Fruit fly (Drosophila melanogaster) whole organism, embryonic: ENCODE measurements around the gene Fdx1.
A peak's percentile ranks its signal among the peaks of the same experiment; 100 is the strongest.

ENCODE experiments used
- Antp ChIP-seq: fragments of 200-800 bp; sonication (Bioruptor generic); optimal IDR thresholded peaks from 3 replicates; lab custom pipeline; 2016; ENCODE audit warnings: missing biosample characterization, missing genetic modification characterization
- Atf-2 ChIP-seq: fragments of 200-800 bp; sonication (Bioruptor generic); optimal IDR thresholded peaks from 2 replicates; lab custom pipeline; 2016; ENCODE audit warnings: missing biosample characterization, missing genetic modification characterization
- B-H1 ChIP-seq: fragments of 200-800 bp; sonication (Bioruptor generic); IDR thresholded peaks from 3 replicates; pipeline ENCODE4 v1.3.6; 2022; ENCODE audit warnings: missing biosample characterization, missing genetic modification characterization
- B-H2 ChIP-seq: fragments of 200-800 bp; sonication (Bioruptor generic); optimal IDR thresholded peaks from 2 replicates; lab custom pipeline; 2018; ENCODE audit warnings: missing biosample characterization, mild to moderate bottlenecking, missing genetic modification characterization
- Blimp-1 ChIP-seq: fragments of 200-800 bp; sonication (Bioruptor generic); optimal IDR thresholded peaks from 3 replicates; lab custom pipeline; 2018; ENCODE audit warnings: missing biosample characterization, missing genetic modification characterization, mild to moderate bottlenecking, moderate library complexity, missing genetic modification reagents
- Bteb2 ChIP-seq: fragments of 200-800 bp; sonication (Bioruptor generic); optimal IDR thresholded peaks from 2 replicates; lab custom pipeline; 2016; ENCODE audit warnings: missing biosample characterization, missing genetic modification characterization
- CG10274 ChIP-seq: fragments of 200-800 bp; sonication (Bioruptor generic); optimal IDR thresholded peaks from 3 replicates; lab custom pipeline; 2017; ENCODE audit warnings: missing biosample characterization, mild to moderate bottlenecking, missing genetic modification characterization
- CG11560 ChIP-seq: fragments of 200-800 bp; sonication (Bioruptor generic); IDR thresholded peaks from 3 replicates; pipeline ENCODE4 v1.3.6; 2022; ENCODE audit warnings: missing biosample characterization, missing genetic modification characterization
- CG12659 ChIP-seq: fragments of 200-800 bp; sonication (Bioruptor generic); optimal IDR thresholded peaks from 3 replicates; lab custom pipeline; 2017; ENCODE audit warnings: mild to moderate bottlenecking, missing biosample characterization, missing genetic modification reagents, missing genetic modification characterization
- CG14050 ChIP-seq: fragments of 200-800 bp; sonication (Bioruptor generic); IDR thresholded peaks from 3 replicates; pipeline ENCODE4 v1.3.6; 2022; ENCODE audit warnings: missing biosample characterization, missing genetic modification characterization
- CG15479 ChIP-seq: fragments of 200-800 bp; sonication (Bioruptor generic); optimal IDR thresholded peaks from 3 replicates; lab custom pipeline; 2019; ENCODE audit warnings: missing biosample characterization, mild to moderate bottlenecking, missing genetic modification characterization, moderate library complexity
- CG17385 ChIP-seq: fragments of 200-800 bp; sonication (Bioruptor generic); optimal IDR thresholded peaks from 3 replicates; lab custom pipeline; 2018; ENCODE audit warnings: missing biosample characterization, mild to moderate bottlenecking, missing genetic modification characterization
- CG1832 ChIP-seq: fragments of 200-800 bp; sonication (Bioruptor generic); optimal IDR thresholded peaks from 2 replicates; lab custom pipeline; 2017; ENCODE audit warnings: missing biosample characterization, mild to moderate bottlenecking, missing genetic modification characterization, inconsistent platforms
- CG2678 ChIP-seq: fragments of 200-800 bp; sonication (Bioruptor generic); optimal IDR thresholded peaks from 3 replicates; lab custom pipeline; 2019; ENCODE audit warnings: missing biosample characterization, mild to moderate bottlenecking, missing genetic modification characterization, moderate library complexity
- CG3065 ChIP-seq: fragments of 200-800 bp; sonication (Bioruptor generic); optimal IDR thresholded peaks from 2 replicates; lab custom pipeline; 2016; ENCODE audit warnings: missing biosample characterization, missing genetic modification characterization
- CG31388 ChIP-seq: fragments of 200-800 bp; sonication (Bioruptor generic); optimal IDR thresholded peaks from 2 replicates; lab custom pipeline; 2016; ENCODE audit warnings: missing biosample characterization, missing genetic modification characterization
- CG3281 ChIP-seq: fragments of 200-800 bp; sonication (Bioruptor generic); optimal IDR thresholded peaks from 3 replicates; lab custom pipeline; 2017; ENCODE audit warnings: missing biosample characterization, mild to moderate bottlenecking, missing genetic modification characterization
- CG34422 ChIP-seq: fragments of 200-800 bp; sonication (Bioruptor generic); IDR thresholded peaks from 3 replicates; pipeline ENCODE4 v1.3.6; 2022; ENCODE audit warnings: missing biosample characterization, missing genetic modification characterization
- CG3847 ChIP-seq: fragments of 200-800 bp; sonication (Bioruptor generic); IDR thresholded peaks from 2 replicates; pipeline ENCODE4 v1.3.6; 2022; ENCODE audit warnings: missing biosample characterization, missing genetic modification characterization
- CG6175 ChIP-seq: fragments of 200-800 bp; sonication (Bioruptor generic); IDR thresholded peaks from 3 replicates; pipeline ENCODE4 v1.3.6; 2022; ENCODE audit warnings: missing biosample characterization, missing genetic modification characterization
- CG8290 ChIP-seq, 3 experiments: fragments of 200-800 bp; sonication (Bioruptor generic); optimal IDR thresholded peaks; 2 replicates each; lab custom pipeline; 2016 to 2019; ENCODE audit warnings: missing biosample characterization in 3 of 3, missing genetic modification characterization in 3 of 3, mild to moderate bottlenecking in 2 of 3, moderate library complexity in 1 of 3
- D ChIP-seq, 2 experiments: fragments of 200-800 bp in 1 of 2; fragments of >200 bp in 1 of 2; sonication (Bioruptor generic) in 1 of 2; optimal IDR thresholded peaks; 2 replicates in 1 of 2; 3 replicates in 1 of 2; lab custom pipeline; 2017; ENCODE audit warnings: mild to moderate bottlenecking in 1 of 2, missing biosample characterization in 1 of 2, missing genetic modification characterization in 1 of 2, missing genetic modification reagents in 1 of 2
- D19A ChIP-seq: fragments of 200-800 bp; optimal IDR thresholded peaks from 3 replicates; lab custom pipeline; 2019; ENCODE audit warnings: missing biosample characterization, mild to moderate bottlenecking, missing genetic modification characterization, moderate library complexity
- Dfd ChIP-seq, 2 experiments: fragments of >200 bp; optimal IDR thresholded peaks; 2 replicates each; lab custom pipeline; 2017; ENCODE audit warnings: missing biosample characterization in 2 of 2, missing genetic modification characterization in 2 of 2
- HHEX ChIP-seq: fragments of 200-800 bp; sonication (Bioruptor generic); optimal IDR thresholded peaks from 3 replicates; lab custom pipeline; 2017; ENCODE audit warnings: missing biosample characterization, mild to moderate bottlenecking, missing genetic modification characterization, missing genetic modification reagents
- MTF-1 ChIP-seq: fragments of 200-800 bp; sonication (Bioruptor generic); optimal IDR thresholded peaks from 2 replicates; lab custom pipeline; 2018; ENCODE audit warnings: missing biosample characterization, mild to moderate bottlenecking, missing genetic modification characterization, borderline replicate concordance
- Myb ChIP-seq: fragments of 200-800 bp; sonication (Bioruptor generic); optimal IDR thresholded peaks from 2 replicates; lab custom pipeline; 2016; ENCODE audit warnings: missing biosample characterization, missing genetic modification characterization
- Optix ChIP-seq: fragments of 200-800 bp; sonication (Bioruptor generic); IDR thresholded peaks from 3 replicates; pipeline ENCODE4 v1.3.6; 2022; ENCODE audit warnings: missing biosample characterization, missing genetic modification characterization
- Rfx ChIP-seq: fragments of 200-800 bp; sonication (Bioruptor generic); IDR thresholded peaks from 2 replicates; pipeline ENCODE4 v1.3.6; 2022; ENCODE audit warnings: missing biosample characterization, missing genetic modification characterization
- Six4 ChIP-seq: fragments of 200-800 bp; sonication (Bioruptor generic); optimal IDR thresholded peaks from 2 replicates; lab custom pipeline; 2016; ENCODE audit warnings: missing biosample characterization, missing genetic modification characterization
- ab ChIP-seq: fragments of 200-800 bp; sonication (Bioruptor generic); optimal IDR thresholded peaks from 2 replicates; lab custom pipeline; 2016; ENCODE audit warnings: missing biosample characterization, missing genetic modification characterization
- ase ChIP-seq: fragments of 200-800 bp; sonication (Bioruptor generic); IDR thresholded peaks from 3 replicates; pipeline ENCODE4 v1.3.6; 2022; ENCODE audit warnings: missing biosample characterization, missing genetic modification characterization
- bcd ChIP-seq: fragments of 200-800 bp; sonication (Bioruptor generic); optimal IDR thresholded peaks from 2 replicates; lab custom pipeline; 2017; ENCODE audit warnings: missing biosample characterization, mild to moderate bottlenecking, missing genetic modification characterization
- caup ChIP-seq: fragments of 200-800 bp; sonication (Bioruptor generic); optimal IDR thresholded peaks from 3 replicates; lab custom pipeline; 2017; ENCODE audit warnings: missing biosample characterization, mild to moderate bottlenecking, missing genetic modification characterization, moderate library complexity; ENCODE audit not compliant: severe bottlenecking
- crp ChIP-seq, 2 experiments: fragments of 200-800 bp; sonication (Bioruptor generic); optimal IDR thresholded peaks; 2 replicates in 1 of 2; 3 replicates in 1 of 2; lab custom pipeline; 2017; ENCODE audit warnings: missing biosample characterization in 2 of 2, missing genetic modification characterization in 2 of 2, mild to moderate bottlenecking in 1 of 2, moderate library complexity in 1 of 2
- danr ChIP-seq: fragments of 200-800 bp; sonication (Bioruptor generic); IDR thresholded peaks from 2 replicates; pipeline ENCODE4 v1.3.6; 2022; ENCODE audit warnings: missing biosample characterization, missing genetic modification characterization
- disco-r ChIP-seq: fragments of 200-800 bp; sonication (Bioruptor generic); optimal IDR thresholded peaks from 2 replicates; lab custom pipeline; 2016; ENCODE audit warnings: missing biosample characterization, missing genetic modification characterization
- dysf ChIP-seq: fragments of 200-800 bp; sonication (Bioruptor generic); IDR thresholded peaks from 3 replicates; pipeline ENCODE4 v1.3.6; 2022; ENCODE audit warnings: missing biosample characterization, missing genetic modification characterization
- gce ChIP-seq: fragments of 200-800 bp; sonication (Bioruptor generic); IDR thresholded peaks from 3 replicates; pipeline ENCODE4 v1.3.6; 2022; ENCODE audit warnings: missing biosample characterization, missing genetic modification characterization
- kay ChIP-seq: fragments of 200-800 bp; sonication (Bioruptor generic); optimal IDR thresholded peaks from 2 replicates; lab custom pipeline; 2016; ENCODE audit warnings: missing biosample characterization, missing genetic modification characterization
- ken ChIP-seq: fragments of 200-800 bp; sonication (Bioruptor generic); IDR thresholded peaks from 3 replicates; pipeline ENCODE4 v1.3.6; 2022; ENCODE audit warnings: missing biosample characterization, missing genetic modification characterization
- klu ChIP-seq: fragments of 200-800 bp; sonication (Bioruptor generic); IDR thresholded peaks from 2 replicates; pipeline ENCODE4 v1.3.6; 2022; ENCODE audit warnings: missing biosample characterization, missing genetic modification characterization
- lbe ChIP-seq: fragments of 200-800 bp; sonication (Bioruptor generic); optimal IDR thresholded peaks from 2 replicates; lab custom pipeline; 2016; ENCODE audit warnings: missing biosample characterization, mild to moderate bottlenecking, missing genetic modification characterization
- pros ChIP-seq: fragments of 200-800 bp; sonication (Bioruptor generic); optimal IDR thresholded peaks from 3 replicates; lab custom pipeline; 2019; ENCODE audit warnings: missing biosample characterization, mild to moderate bottlenecking, missing genetic modification characterization, moderate library complexity
- pzg ChIP-seq: fragments of 200-800 bp; sonication (Bioruptor generic); optimal IDR thresholded peaks from 3 replicates; lab custom pipeline; 2018; ENCODE audit warnings: missing biosample characterization, mild to moderate bottlenecking, missing genetic modification characterization, moderate library complexity
- sr ChIP-seq: fragments of 200-800 bp; sonication (Bioruptor generic); IDR thresholded peaks from 3 replicates; pipeline ENCODE4 v1.3.6; 2022; ENCODE audit warnings: missing biosample characterization, missing genetic modification characterization
- sug ChIP-seq: fragments of 200-800 bp; optimal IDR thresholded peaks from 2 replicates; lab custom pipeline; 2019; ENCODE audit warnings: missing biosample characterization, mild to moderate bottlenecking, missing genetic modification characterization, moderate library complexity
- tup ChIP-seq: fragments of 200-800 bp; sonication (Bioruptor generic); optimal IDR thresholded peaks from 2 replicates; lab custom pipeline; 2016; ENCODE audit warnings: missing biosample characterization, mild to moderate bottlenecking, missing genetic modification characterization, moderate library complexity
- usp ChIP-seq: fragments of >200 bp; optimal IDR thresholded peaks from 2 replicates; lab custom pipeline; 2017; ENCODE audit warnings: missing biosample characterization, missing genetic modification characterization
- vnd ChIP-seq: fragments of 200-800 bp; sonication (Bioruptor generic); IDR thresholded peaks from 3 replicates; pipeline ENCODE4 v1.3.6; 2022; ENCODE audit warnings: missing biosample characterization, missing genetic modification characterization; ENCODE audit not compliant: partially characterized antibody

Gene Fdx1

dm6 chr3L:9360217-9360692 is 10.8 kb downstream of the Fdx1 start, which contains the start of gene Pdxk (continued):
- TF ChIP-seq bcd (GFP tag; lab: Kevin White, UChicago) (no peak), CG6175 (GFP tag; lab: Robert Waterston, UW) (no peak), CG17385 (GFP tag; lab: Kevin White, UChicago) (peak; percentile 32), Six4 (no peak), Optix (GFP tag; lab: Robert Waterston, UW) (no peak), D (optimal IDR thresholded peaks at IDR 0.05; lab: Kevin White, UChicago) (no peak), D (GFP tag; optimal IDR thresholded peaks at IDR 0.05; lab: Kevin White, UChicago) (no peak), CG1832 (GFP tag; lab: Kevin White, UChicago) (no peak), danr (GFP tag; lab: Robert Waterston, UW) (no peak), Blimp-1 (GFP tag; lab: Kevin White, UChicago) (no peak), ken (GFP tag; lab: Robert Waterston, UW) (no peak), usp (GFP tag; lab: Kevin White, UChicago) (no peak), tup (GFP tag; lab: Kevin White, UChicago) (no peak), sug (tag; lab: Kevin White, UChicago) (peak; percentile 94), ab (no peak), Rfx (GFP tag; lab: Robert Waterston, UW) (peak; percentile 43; the same call in 1 of the 2 replicates), dysf (GFP tag; lab: Robert Waterston, UW) (no peak; the same call in 2 of the 3 replicates), pros (GFP tag; lab: Kevin White, UChicago) (peak; percentile 42), klu (GFP tag; lab: Robert Waterston, UW) (no peak), CG2678 (tag; lab: Kevin White, UChicago) (peak; percentile 18), kay (GFP tag; lab: Kevin White, UChicago) (peak; percentile 34), CG3847 (GFP tag; lab: Robert Waterston, UW) (no peak), CG14050 (GFP tag; lab: Robert Waterston, UW) (no peak), CG11560 (tag; lab: Robert Waterston, UW) (no peak), caup (peak; percentile 45), vnd (GFP tag; lab: Robert Waterston, UW) (no peak), D19A (tag; lab: Kevin White, UChicago) (no peak), CG34422 (GFP tag; lab: Robert Waterston, UW) (peak; percentile 25; the same call in 1 of the 3 replicates), CG12659 (GFP tag; lab: Kevin White, UChicago) (peak; percentile 47), lbe (GFP tag; lab: Kevin White, UChicago) (peak; percentile 5), Atf-2 (GFP tag; lab: Kevin White, UChicago) (no peak), CG3065 (GFP tag; lab: Kevin White, UChicago) (no peak), CG10274 (GFP tag; lab: Kevin White, UChicago) (no peak), B-H1 (GFP tag; lab: Robert Waterston, UW) (no peak), crp (GFP tag; optimal IDR thresholded peaks at IDR 0.05; lab: Kevin White, UChicago) (peak in 1 of 2 experiments; percentile 80), HHEX (GFP tag; lab: Kevin White, UChicago) (no peak), CG31388 (GFP tag; lab: Kevin White, UChicago) (no peak), ase (GFP tag; lab: Robert Waterston, UW) (no peak), disco-r (no peak), Antp (GFP tag; lab: Kevin White, UChicago) (no peak), CG8290 (GFP tag; optimal IDR thresholded peaks at IDR 0.05; lab: Kevin White, UChicago) (no peak), CG8290 (tag; optimal IDR thresholded peaks at IDR 0.05; lab: Kevin White, UChicago) (peak in 1 of 2 experiments; percentile 67), Bteb2 (GFP tag; lab: Kevin White, UChicago) (no peak), pzg (peak; percentile 62), Dfd (GFP tag; optimal IDR thresholded peaks at IDR 0.05; lab: Kevin White, UChicago) (no peak), B-H2 (no peak), sr (GFP tag; lab: Robert Waterston, UW) (no peak), MTF-1 (no peak), Myb (GFP tag; lab: Kevin White, UChicago) (peak; percentile 15), gce (GFP tag; lab: Robert Waterston, UW) (peak; percentile 46; the same call in 1 of the 3 replicates), CG15479 (GFP tag; lab: Kevin White, UChicago) (no peak), CG3281 (GFP tag; lab: Kevin White, UChicago) (peak; percentile 20)
